Worm (Caenorhabditis elegans) whole organism, L1 larva: ENCODE results near the gene kvs-2.

Experiments
- C16A3.4 ChIP-seq: fragments of 150-350 bp; optimal IDR thresholded peaks from 2 replicates; lab custom pipeline; 2014; ENCODE audit warnings: missing biosample characterization, missing genetic modification characterization
- F16B12.6 ChIP-seq: fragments of 150-350 bp; optimal IDR thresholded peaks from 2 replicates; lab custom pipeline; 2014; ENCODE audit warnings: missing biosample characterization, missing genetic modification characterization
- aly-2 ChIP-seq: fragments of 150-350 bp; optimal IDR thresholded peaks from 2 replicates; lab custom pipeline; 2014; ENCODE audit warnings: missing biosample characterization, missing genetic modification characterization
- blmp-1 ChIP-seq: fragments of 150-350 bp; optimal IDR thresholded peaks from 2 replicates; lab custom pipeline; 2014; ENCODE audit warnings: missing biosample characterization, missing genetic modification characterization
- ceh-63 ChIP-seq: fragments of 200-800 bp; sonication (Bioruptor generic); optimal IDR thresholded peaks from 2 replicates; lab custom pipeline; 2018; ENCODE audit warnings: mild to moderate bottlenecking, missing genetic modification characterization, missing compliant biosample characterization
- ceh-82 ChIP-seq, 3 experiments: fragments of 150-350 bp in 1 of 3; sonication (generic microtip) in 2 of 3; optimal IDR thresholded peaks; 2 replicates each; lab custom pipeline; 2014 to 2017; ENCODE audit warnings: missing biosample characterization in 3 of 3, missing genetic modification characterization in 3 of 3
- dpl-1 ChIP-seq, 3 experiments: fragments of 150-350 bp in 2 of 3; sonication (generic microtip) in 1 of 3; optimal IDR thresholded peaks; 2 replicates each; lab custom pipeline; 2014 to 2017; ENCODE audit warnings: missing biosample characterization in 3 of 3, missing genetic modification characterization in 3 of 3, missing genetic modification reagents in 3 of 3
- efl-1 ChIP-seq, 4 experiments: fragments of 150-350 bp; optimal IDR thresholded peaks in 3 of 4; peaks in 1 of 4; 1 replicate in 1 of 4; 2 replicates in 3 of 4; lab custom pipeline; 2014; ENCODE audit warnings: missing biosample characterization in 2 of 4, missing genetic modification characterization in 2 of 4, missing genetic modification reagents in 2 of 4
- egl-27 ChIP-seq, 2 experiments: fragments of 150-350 bp in 1 of 2; sonication (generic microtip); optimal IDR thresholded peaks; 3 replicates each; lab custom pipeline; 2017 to 2018; ENCODE audit warnings: missing biosample characterization in 2 of 2, missing genetic modification characterization in 2 of 2, missing genetic modification reagents in 2 of 2
- elt-2 ChIP-seq: sonication (generic microtip); optimal IDR thresholded peaks from 2 replicates; lab custom pipeline; 2016; ENCODE audit warnings: missing genetic modification characterization, mild to moderate bottlenecking, inconsistent platforms, missing compliant biosample characterization, missing genetic modification reagents
- fkh-10 ChIP-seq: sonication (generic microtip); optimal IDR thresholded peaks from 2 replicates; lab custom pipeline; 2017; ENCODE audit warnings: missing biosample characterization, missing genetic modification reagents, missing genetic modification characterization
- fkh-4 ChIP-seq: sonication (generic microtip); optimal IDR thresholded peaks from 2 replicates; lab custom pipeline; 2016; ENCODE audit warnings: missing compliant biosample characterization, missing genetic modification characterization, borderline replicate concordance
- fkh-8 ChIP-seq: sonication (generic microtip); optimal IDR thresholded peaks from 2 replicates; lab custom pipeline; 2016; ENCODE audit warnings: mild to moderate bottlenecking, missing genetic modification characterization, missing compliant biosample characterization
- fos-1 ChIP-seq: fragments of 150-350 bp; optimal IDR thresholded peaks from 2 replicates; lab custom pipeline; 2014; ENCODE audit warnings: missing biosample characterization, missing genetic modification characterization
- hlh-4 ChIP-seq: sonication (generic microtip); optimal IDR thresholded peaks from 2 replicates; lab custom pipeline; 2016; ENCODE audit warnings: mild to moderate bottlenecking, missing genetic modification characterization, missing compliant biosample characterization
- hpl-2 ChIP-seq: fragments of 150-350 bp; optimal IDR thresholded peaks from 2 replicates; lab custom pipeline; 2014; ENCODE audit warnings: missing biosample characterization, missing genetic modification reagents, missing genetic modification characterization
- irx-1 ChIP-seq: sonication (generic microtip); optimal IDR thresholded peaks from 2 replicates; lab custom pipeline; 2016; ENCODE audit warnings: missing genetic modification characterization, missing compliant biosample characterization
- lin-13 ChIP-seq: fragments of 150-350 bp; optimal IDR thresholded peaks from 2 replicates; lab custom pipeline; 2014; ENCODE audit warnings: missing biosample characterization, missing genetic modification reagents, missing genetic modification characterization
- lin-14 ChIP-seq: fragments of 200-800 bp; sonication (Bioruptor generic); optimal IDR thresholded peaks from 2 replicates; lab custom pipeline; 2018; ENCODE audit warnings: mild to moderate bottlenecking, missing genetic modification characterization, moderate library complexity, missing compliant biosample characterization
- lin-15B ChIP-seq: fragments of 150-350 bp; sonication (generic microtip); optimal IDR thresholded peaks from 3 replicates; lab custom pipeline; 2014; ENCODE audit warnings: missing biosample characterization, missing genetic modification characterization
- lin-35 ChIP-seq, 2 experiments: fragments of 150-350 bp; optimal IDR thresholded peaks; 2 replicates each; lab custom pipeline; 2014; ENCODE audit warnings: missing biosample characterization in 2 of 2, missing genetic modification characterization in 2 of 2, missing genetic modification reagents in 2 of 2
- lin-39 ChIP-seq: fragments of 150-350 bp; optimal IDR thresholded peaks from 2 replicates; lab custom pipeline; 2014; ENCODE audit warnings: missing biosample characterization, missing genetic modification reagents, missing genetic modification characterization
- lir-3 ChIP-seq: sonication (generic microtip); optimal IDR thresholded peaks from 2 replicates; lab custom pipeline; 2016; ENCODE audit warnings: mild to moderate bottlenecking, missing genetic modification characterization, moderate library complexity, missing compliant biosample characterization; ENCODE audit not compliant: poor library complexity
- lsy-2 ChIP-seq, 2 experiments: fragments of 150-350 bp; optimal IDR thresholded peaks; 2 replicates each; lab custom pipeline; 2014; ENCODE audit warnings: missing biosample characterization in 2 of 2, missing genetic modification characterization in 2 of 2
- mdl-1 ChIP-seq, 2 experiments: fragments of 150-350 bp; optimal IDR thresholded peaks; 2 replicates each; lab custom pipeline; 2014 to 2017; ENCODE audit warnings: missing biosample characterization in 2 of 2, missing genetic modification characterization in 2 of 2, inconsistent platforms in 1 of 2
- mep-1 ChIP-seq: fragments of 150-350 bp; optimal IDR thresholded peaks from 2 replicates; lab custom pipeline; 2014; ENCODE audit warnings: missing biosample characterization, missing genetic modification characterization
- nhr-11 ChIP-seq: fragments of 150-350 bp; optimal IDR thresholded peaks from 2 replicates; lab custom pipeline; 2014; ENCODE audit warnings: missing biosample characterization, missing genetic modification characterization
- nhr-20 ChIP-seq: sonication (generic microtip); optimal IDR thresholded peaks from 2 replicates; lab custom pipeline; 2016; ENCODE audit warnings: mild to moderate bottlenecking, missing genetic modification characterization, missing compliant biosample characterization
- nhr-28 ChIP-seq: fragments of 150-350 bp; optimal IDR thresholded peaks from 2 replicates; lab custom pipeline; 2014; ENCODE audit warnings: missing biosample characterization, missing genetic modification characterization
- nhr-47 ChIP-seq: sonication (generic microtip); optimal IDR thresholded peaks from 2 replicates; lab custom pipeline; 2016; ENCODE audit warnings: mild to moderate bottlenecking, missing genetic modification characterization, moderate library complexity, missing compliant biosample characterization
- nhr-71 ChIP-seq: sonication (generic microtip); optimal IDR thresholded peaks from 2 replicates; lab custom pipeline; 2016; ENCODE audit warnings: mild to moderate bottlenecking, missing genetic modification characterization, moderate library complexity, missing compliant biosample characterization
- nhr-85 ChIP-seq: sonication (generic microtip); peaks from one replicate; lab custom pipeline; 2016; ENCODE audit warnings: missing genetic modification characterization, inconsistent platforms, missing compliant biosample characterization
- nhr-90 ChIP-seq: sonication (generic microtip); optimal IDR thresholded peaks from 2 replicates; lab custom pipeline; 2016; ENCODE audit warnings: mild to moderate bottlenecking, missing genetic modification characterization, missing compliant biosample characterization; ENCODE audit not compliant: poor library complexity
- pag-3 ChIP-seq: sonication (generic microtip); optimal IDR thresholded peaks from 2 replicates; lab custom pipeline; 2017; ENCODE audit warnings: missing genetic modification characterization, mild to moderate bottlenecking, missing compliant biosample characterization, antibody characterized with exemption, borderline replicate concordance; ENCODE audit not compliant: insufficient read depth
- pax-3 ChIP-seq: fragments of 200-800 bp; sonication (Bioruptor generic); optimal IDR thresholded peaks from 2 replicates; lab custom pipeline; 2018; ENCODE audit warnings: mild to moderate bottlenecking, missing genetic modification characterization, moderate library complexity, missing compliant biosample characterization
- pqm-1 ChIP-seq: sonication (generic microtip); optimal IDR thresholded peaks from 3 replicates; lab custom pipeline; 2017; ENCODE audit warnings: missing biosample characterization, missing genetic modification characterization
- rnt-1 ChIP-seq: sonication (generic microtip); optimal IDR thresholded peaks from 2 replicates; lab custom pipeline; 2016; ENCODE audit warnings: mild to moderate bottlenecking, missing genetic modification characterization, moderate library complexity, missing compliant biosample characterization
- skn-1 ChIP-seq: fragments of 150-350 bp; optimal IDR thresholded peaks from 2 replicates; lab custom pipeline; 2014; ENCODE audit warnings: missing biosample characterization, missing genetic modification characterization
- snu-23 ChIP-seq: sonication (generic microtip); optimal IDR thresholded peaks from 2 replicates; lab custom pipeline; 2016; ENCODE audit warnings: missing genetic modification characterization, missing compliant biosample characterization
- sup-37 ChIP-seq: fragments of 200-800 bp; sonication (Bioruptor generic); optimal IDR thresholded peaks from 2 replicates; lab custom pipeline; 2018; ENCODE audit warnings: mild to moderate bottlenecking, missing genetic modification characterization, missing compliant biosample characterization
- swsn-7 ChIP-seq: sonication (generic microtip); optimal IDR thresholded peaks from 2 replicates; lab custom pipeline; 2016; ENCODE audit warnings: missing genetic modification characterization, missing compliant biosample characterization
- tlp-1 ChIP-seq: fragments of 150-350 bp; optimal IDR thresholded peaks from 2 replicates; lab custom pipeline; 2014; ENCODE audit warnings: missing biosample characterization, missing genetic modification characterization
- unc-130 ChIP-seq: fragments of 150-350 bp; optimal IDR thresholded peaks from 2 replicates; lab custom pipeline; 2017; ENCODE audit warnings: missing biosample characterization, missing genetic modification characterization, inconsistent platforms
- unc-98 ChIP-seq: fragments of 200-800 bp; sonication (Bioruptor generic); IDR thresholded peaks from 2 replicates; pipeline ENCODE4 v1.3.6; 2022; ENCODE audit warnings: missing genetic modification characterization, missing compliant biosample characterization
- zag-1 ChIP-seq: fragments of 150-350 bp; optimal IDR thresholded peaks from 2 replicates; lab custom pipeline; 2014; ENCODE audit warnings: missing biosample characterization, missing genetic modification characterization
- ztf-11 ChIP-seq, 2 experiments: sonication (generic microtip); optimal IDR thresholded peaks; 2 replicates each; lab custom pipeline; 2016 to 2017; ENCODE audit warnings: missing genetic modification characterization in 2 of 2, missing biosample characterization in 1 of 2, missing compliant biosample characterization in 1 of 2
- ztf-4 ChIP-seq: fragments of 150-350 bp; optimal IDR thresholded peaks from 2 replicates; lab custom pipeline; 2014; ENCODE audit warnings: missing biosample characterization, missing genetic modification characterization

Gene kvs-2

DNA sequence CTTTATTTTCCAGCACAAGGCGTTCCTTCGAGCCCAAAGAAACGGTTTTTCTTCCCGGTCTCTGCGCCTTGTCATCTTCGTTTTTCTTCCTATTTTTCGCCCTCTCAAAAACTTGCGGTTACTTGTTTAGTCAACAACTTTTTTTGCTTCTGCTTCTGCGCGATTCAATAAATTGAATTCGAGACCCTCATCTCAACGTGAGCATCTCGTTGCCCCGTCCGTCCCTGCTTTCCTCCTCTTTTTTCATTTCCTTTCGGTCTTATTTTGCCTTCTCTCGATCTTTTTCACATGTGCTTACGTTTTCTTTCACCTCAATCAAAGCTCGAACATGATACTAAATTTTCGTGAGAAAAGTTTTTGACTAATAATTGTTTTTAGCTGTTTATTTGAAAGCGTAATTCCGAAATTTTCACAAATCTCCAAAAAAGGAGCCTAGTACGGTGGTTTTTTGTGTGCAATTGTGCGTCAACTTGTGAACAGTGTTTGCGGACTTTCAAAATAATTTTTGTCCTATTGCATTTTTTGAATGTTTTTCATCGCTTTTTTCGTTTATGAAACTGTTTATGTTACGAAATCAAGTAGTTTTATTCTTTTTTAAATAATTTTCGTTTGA is 44.3 kb downstream of the kvs-2 start:
- TF ChIP-seq ztf-11 (tag; optimal IDR thresholded peaks at IDR 0.05; lab: Kevin White, UChicago), result no peak
- no peak for TF ChIP-seq lin-13 (GFP tag; lab: Kevin White, UChicago)
- TF ChIP-seq fkh-4 (tag; lab: Kevin White, UChicago), result no peak
- no peak for TF ChIP-seq ztf-4 (tag; lab: Kevin White, UChicago)
- peak; percentile 2 for TF ChIP-seq blmp-1 (tag; lab: Kevin White, UChicago)
- TF ChIP-seq ceh-82 (tag; optimal IDR thresholded peaks at IDR 0.05; lab: Kevin White, UChicago), result no peak
- TF ChIP-seq fkh-10, result peak; percentile 66
- TF ChIP-seq pag-3, result no peak
- TF ChIP-seq hlh-4 (tag; lab: Kevin White, UChicago), result no peak
- TF ChIP-seq fos-1 (tag; lab: Kevin White, UChicago), result no peak
- peak in 1 of 2 experiments; percentile 30 for TF ChIP-seq lin-35 (GFP tag; optimal IDR thresholded peaks at IDR 0.05; lab: Kevin White, UChicago)
- peak in 1 of 2 experiments; percentile 15 for TF ChIP-seq efl-1 (optimal IDR thresholded peaks at IDR 0.05; lab: Kevin White, UChicago)
- peak; percentile 10 to 92 for TF ChIP-seq efl-1 (GFP tag; optimal IDR thresholded peaks at IDR 0.05 in 1 of 2; lab: Kevin White, UChicago)
- TF ChIP-seq mep-1 (tag; lab: Kevin White, UChicago), result peak; percentile 55
- no peak for TF ChIP-seq lir-3 (tag; lab: Kevin White, UChicago)
- no peak for TF ChIP-seq nhr-85 (tag; lab: Kevin White, UChicago)
- TF ChIP-seq nhr-11, result no peak
- no peak for TF ChIP-seq skn-1 (tag; lab: Kevin White, UChicago)
- TF ChIP-seq nhr-20 (tag; lab: Kevin White, UChicago), result no peak
- peak; percentile 77 for TF ChIP-seq F16B12.6 (tag; lab: Kevin White, UChicago)
- TF ChIP-seq tlp-1, result no peak
- no peak for TF ChIP-seq unc-130
- TF ChIP-seq zag-1 (tag; lab: Kevin White, UChicago), result no peak
- TF ChIP-seq sup-37 (GFP tag; lab: Kevin White, UChicago), result no peak
- no peak for TF ChIP-seq hpl-2
- no peak for TF ChIP-seq unc-98
- peak; percentile 51 for TF ChIP-seq lin-14 (GFP tag; lab: Kevin White, UChicago)
- TF ChIP-seq swsn-7 (tag; lab: Kevin White, UChicago), result no peak
- TF ChIP-seq lin-39 (tag; lab: Kevin White, UChicago), result no peak
- TF ChIP-seq lsy-2 (tag; optimal IDR thresholded peaks at IDR 0.05; lab: Kevin White, UChicago), result peak; percentile 52 to 88
- TF ChIP-seq egl-27 (tag; optimal IDR thresholded peaks at IDR 0.05; lab: Kevin White, UChicago), result no peak
- TF ChIP-seq aly-2, result no peak
- peak in 1 of 3 experiments; percentile 28 for TF ChIP-seq dpl-1 (GFP tag; optimal IDR thresholded peaks at IDR 0.05; lab: Kevin White, UChicago)
- TF ChIP-seq C16A3.4, result no peak
- TF ChIP-seq ceh-63 (GFP tag; lab: Kevin White, UChicago), result no peak
- no peak for TF ChIP-seq rnt-1 (tag; lab: Kevin White, UChicago)
- peak; percentile 2 for TF ChIP-seq nhr-47
- no peak for TF ChIP-seq lin-15B
- TF ChIP-seq nhr-28 (tag; lab: Kevin White, UChicago), result no peak
- TF ChIP-seq snu-23 (GFP tag; lab: Kevin White, UChicago), result peak; percentile 12

DNA sequence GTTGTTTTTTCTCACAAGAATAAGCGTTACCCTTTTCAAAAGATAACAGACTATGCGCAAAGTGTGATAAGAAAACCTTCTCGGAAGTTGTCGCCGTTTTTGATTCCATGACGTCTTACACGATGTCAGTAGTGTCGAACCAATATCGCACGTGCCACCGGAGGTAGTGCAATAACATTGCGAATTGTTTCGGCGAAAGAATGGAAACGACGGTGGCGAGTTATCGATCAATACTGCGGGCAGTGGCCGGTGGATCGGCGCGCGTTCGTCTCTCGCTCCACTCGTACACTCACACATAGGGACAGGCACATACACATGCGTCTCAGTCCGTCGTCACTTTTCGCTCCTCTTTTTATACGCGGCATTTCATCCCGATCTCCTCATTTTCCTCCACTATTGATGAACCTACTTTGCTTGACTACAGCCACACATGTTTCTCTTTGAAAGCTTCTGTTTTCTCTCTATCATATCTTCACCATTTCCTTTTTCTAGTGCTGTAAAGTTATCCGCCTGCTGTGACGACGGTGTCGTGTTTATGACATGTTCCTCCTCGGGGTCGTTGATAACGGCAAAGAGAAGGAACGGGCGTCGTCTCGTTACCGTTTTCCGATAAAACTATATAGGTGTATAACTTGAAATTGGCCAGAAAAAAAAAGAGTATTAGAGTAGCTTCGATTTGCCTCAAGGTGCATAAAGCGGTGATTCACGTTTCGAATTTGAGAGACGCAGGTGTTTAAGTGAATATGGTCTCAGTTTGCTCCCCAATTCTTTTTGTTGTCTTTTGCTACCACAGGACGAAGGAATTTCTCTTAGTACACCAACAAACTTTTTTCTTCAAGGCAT is 45.5 kb downstream of the kvs-2 start:
- no peak for TF ChIP-seq fkh-8 (tag; lab: Kevin White, UChicago)
- peak in 1 of 3 experiments; percentile 4 for TF ChIP-seq ceh-82 (tag; optimal IDR thresholded peaks at IDR 0.05; lab: Kevin White, UChicago)
- peak; percentile 53 for TF ChIP-seq snu-23 (GFP tag; lab: Kevin White, UChicago)
- TF ChIP-seq nhr-20 (tag; lab: Kevin White, UChicago), result peak; percentile 40
- no peak for TF ChIP-seq tlp-1
- peak; percentile 13 for TF ChIP-seq nhr-90 (tag; lab: Kevin White, UChicago)
- no peak for TF ChIP-seq pax-3 (tag; lab: Kevin White, UChicago)
- TF ChIP-seq pqm-1 (tag; lab: Kevin White, UChicago), result no peak
- peak; percentile 74 for TF ChIP-seq elt-2
- peak in 1 of 2 experiments; percentile 57 for TF ChIP-seq lin-35 (GFP tag; optimal IDR thresholded peaks at IDR 0.05; lab: Kevin White, UChicago)
- TF ChIP-seq mdl-1 (tag; optimal IDR thresholded peaks at IDR 0.05; lab: Kevin White, UChicago), result peak in 1 of 2 experiments; percentile 94
- TF ChIP-seq swsn-7 (tag; lab: Kevin White, UChicago), result peak; percentile 28
- peak; percentile 79 for TF ChIP-seq lin-14 (GFP tag; lab: Kevin White, UChicago)
- TF ChIP-seq rnt-1 (tag; lab: Kevin White, UChicago), result peak; percentile 11
- TF ChIP-seq irx-1 (tag; lab: Kevin White, UChicago), result no peak
- peak; percentile 49 for TF ChIP-seq blmp-1 (tag; lab: Kevin White, UChicago)
- peak; percentile 54 for TF ChIP-seq nhr-71 (tag; lab: Kevin White, UChicago)
- TF ChIP-seq efl-1 (optimal IDR thresholded peaks at IDR 0.05; lab: Kevin White, UChicago), result peak in 1 of 2 experiments; percentile 3
- peak in 1 of 2 experiments; percentile 80 for TF ChIP-seq efl-1 (GFP tag; optimal IDR thresholded peaks at IDR 0.05 in 1 of 2; lab: Kevin White, UChicago)
- peak in 1 of 3 experiments; percentile 10 for TF ChIP-seq dpl-1 (GFP tag; optimal IDR thresholded peaks at IDR 0.05; lab: Kevin White, UChicago)
- no peak for TF ChIP-seq fkh-4 (tag; lab: Kevin White, UChicago)
